Comparison of ENCODE assay signal across 6 fruit fly cellular contexts in genomic region chr2L:1102349-1102748, dm6.
A peak's percentile ranks its signal among the peaks of the same experiment; 100 is the strongest.
TF ChIP-seq lines count a peak whose summit lies in the region.

TSS of gene CG4629 (minus strand) at chr2L:1102504.

- no peak for TF ChIP-seq CTCF in whole organism, embryonic (GFP tag; optimal IDR thresholded peaks at IDR 0.05; lab: Kevin White, UChicago)

TF ChIP-seq in whole organism, 6 proteins besides CTCF, POLR2A, EP300 and RAD21:
- TF ChIP-seq CG8478 (optimal IDR thresholded peaks at IDR 0.05; lab: Kevin White, UChicago): no peak
- TF ChIP-seq usp (GFP tag; optimal IDR thresholded peaks at IDR 0.05; lab: Kevin White, UChicago): no peak
- peak; percentile 23 for TF ChIP-seq Dll (optimal IDR thresholded peaks at IDR 0.05; lab: Kevin White, UChicago)

TF ChIP-seq in whole organism, adult, 20 proteins besides CTCF, POLR2A, EP300 and RAD21:
- TF ChIP-seq CG7045 (GFP tag; optimal IDR thresholded peaks at IDR 0.05; lab: Kevin White, UChicago) (no peak), CG5204 (GFP tag; optimal IDR thresholded peaks at IDR 0.05; lab: Kevin White, UChicago) (no peak), CG11617 (GFP tag; optimal IDR thresholded peaks at IDR 0.05; lab: Kevin White, UChicago) (peak; percentile 2), cic (GFP tag; optimal IDR thresholded peaks at IDR 0.05; lab: Kevin White, UChicago) (peak; percentile 33), Mnt (GFP tag; optimal IDR thresholded peaks at IDR 0.05; lab: Kevin White, UChicago) (peak; percentile 72), Hr96 (GFP tag; optimal IDR thresholded peaks at IDR 0.05; lab: Kevin White, UChicago) (peak; percentile 6), pad (GFP tag; optimal IDR thresholded peaks at IDR 0.05; lab: Kevin White, UChicago) (peak; percentile 70), CG12768 (GFP tag; optimal IDR thresholded peaks at IDR 0.05; lab: Kevin White, UChicago) (peak; percentile 44), CG33017 (tag; optimal IDR thresholded peaks at IDR 0.05; lab: Kevin White, UChicago) (peak; percentile 29), cnc (optimal IDR thresholded peaks at IDR 0.05; lab: Kevin White, UChicago) (no peak), tj (GFP tag; optimal IDR thresholded peaks at IDR 0.05; lab: Kevin White, UChicago) (peak; percentile 6)

TF ChIP-seq in whole organism, embryonic, 481 proteins besides CTCF, POLR2A, EP300 and RAD21 (continues in another document):
- 0 out of 2 replicates have a peak, but pooled peaks have one; percentile 22 for TF ChIP-seq unc-4 (GFP tag; IDR thresholded peaks at IDR 0.05; lab: Robert Waterston, UW; ENCODE audit: partially characterized antibody)
- TF ChIP-seq danr (GFP tag; IDR thresholded peaks at IDR 0.05; lab: Robert Waterston, UW): no peak
- TF ChIP-seq repo (GFP tag; optimal IDR thresholded peaks at IDR 0.05; lab: Kevin White, UChicago): no peak
- no peak for TF ChIP-seq Lpt (GFP tag; optimal IDR thresholded peaks at IDR 0.05; lab: Kevin White, UChicago)
- no peak for TF ChIP-seq hb (GFP tag; IDR thresholded peaks at IDR 0.05; lab: Robert Waterston, UW; ENCODE audit: partially characterized antibody)
- TF ChIP-seq CG34224 (GFP tag; IDR thresholded peaks at IDR 0.05; lab: Robert Waterston, UW; ENCODE audit: partially characterized antibody): 0 out of 3 replicates have a peak, but pooled peaks have one; percentile 32
- no peak for TF ChIP-seq CG43689 (GFP tag; IDR thresholded peaks at IDR 0.05; lab: Robert Waterston, UW)
- no peak for TF ChIP-seq cg (GFP tag; optimal IDR thresholded peaks at IDR 0.05; lab: Kevin White, UChicago)
- peak; percentile 14 for TF ChIP-seq Fer1 (GFP tag; optimal IDR thresholded peaks at IDR 0.05; lab: Kevin White, UChicago)
- no peak for TF ChIP-seq chn (GFP tag; optimal IDR thresholded peaks at IDR 0.05; lab: Kevin White, UChicago)
- no peak for TF ChIP-seq tap (tag; optimal IDR thresholded peaks at IDR 0.05; lab: Kevin White, UChicago)
- no peak for TF ChIP-seq Aef1 (GFP tag; IDR thresholded peaks at IDR 0.05; lab: Robert Waterston, UW)
- TF ChIP-seq Deaf1 (tag; optimal IDR thresholded peaks at IDR 0.05; lab: Kevin White, UChicago): peak; percentile 96
- peak; percentile 53; the same call in 1 of the 2 replicates for TF ChIP-seq Bgb (GFP tag; IDR thresholded peaks at IDR 0.05; lab: Robert Waterston, UW; ENCODE audit: partially characterized antibody)
- no peak for TF ChIP-seq CG31224 (GFP tag; IDR thresholded peaks at IDR 0.05; lab: Robert Waterston, UW)
- TF ChIP-seq Drgx (GFP tag; IDR thresholded peaks at IDR 0.05; lab: Robert Waterston, UW): no peak
- no peak for TF ChIP-seq mld (GFP tag; IDR thresholded peaks at IDR 0.05; lab: Robert Waterston, UW; ENCODE audit: partially characterized antibody)
- TF ChIP-seq CG11247 (GFP tag; IDR thresholded peaks at IDR 0.05; lab: Robert Waterston, UW): no peak

TF ChIP-seq in whole organism, prepupa, 60 proteins besides CTCF, POLR2A, EP300 and RAD21:
- peak; percentile 65 for TF ChIP-seq eg (GFP tag; IDR thresholded peaks at IDR 0.05; lab: Robert Waterston, UW)
- TF ChIP-seq CG8119 (GFP tag; IDR thresholded peaks at IDR 0.05; lab: Robert Waterston, UW): peak; percentile 19; the same call in 1 of the 3 replicates
- TF ChIP-seq net (GFP tag; optimal IDR thresholded peaks at IDR 0.05; lab: Kevin White, UChicago): peak; percentile 77
- peak; percentile 9 for TF ChIP-seq CG16779 (tag; optimal IDR thresholded peaks at IDR 0.05; lab: Kevin White, UChicago)
- TF ChIP-seq CG32006 (GFP tag; optimal IDR thresholded peaks at IDR 0.05; lab: Kevin White, UChicago): no peak
- TF ChIP-seq svp (GFP tag; lab: Kevin White, UChicago): peak; percentile 90
TF ChIP-seq in whole organism, prepupa: peak in this region for 5.

TF ChIP-seq in whole organism, pupa, 21 proteins besides CTCF, POLR2A, EP300 and RAD21:
- TF ChIP-seq EcR (GFP tag; optimal IDR thresholded peaks at IDR 0.05; lab: Kevin White, UChicago) (peak; percentile 28), Pif1A (GFP tag; optimal IDR thresholded peaks at IDR 0.05; lab: Kevin White, UChicago) (no peak), gl (tag; optimal IDR thresholded peaks at IDR 0.05; lab: Kevin White, UChicago) (no peak), Snoo (tag; optimal IDR thresholded peaks at IDR 0.05; lab: Kevin White, UChicago) (no peak), CG13204 (GFP tag; optimal IDR thresholded peaks at IDR 0.05; lab: Kevin White, UChicago) (peak; percentile 96), Pif1B (GFP tag; optimal IDR thresholded peaks at IDR 0.05; lab: Kevin White, UChicago) (no peak), Ets98B (GFP tag; IDR thresholded peaks at IDR 0.05; lab: Robert Waterston, UW) (peak; percentile 44), CG8301 (tag; optimal IDR thresholded peaks at IDR 0.05; lab: Kevin White, UChicago) (no peak), CG34367 (tag; optimal IDR thresholded peaks at IDR 0.05; lab: Kevin White, UChicago) (no peak), CG9948 (tag; optimal IDR thresholded peaks at IDR 0.05; lab: Kevin White, UChicago) (no peak), CG12605 (GFP tag; IDR thresholded peaks at IDR 0.05; lab: Robert Waterston, UW) (peak; percentile 28; the same call in 1 of the 2 replicates), CG14655 (GFP tag; optimal IDR thresholded peaks at IDR 0.05; lab: Kevin White, UChicago) (no peak), D1 (tag; optimal IDR thresholded peaks at IDR 0.05; lab: Kevin White, UChicago) (no peak), CG17806 (tag; optimal IDR thresholded peaks at IDR 0.05; lab: Kevin White, UChicago) (no peak), CG4496 (GFP tag; IDR thresholded peaks at IDR 0.05; lab: Robert Waterston, UW) (peak; percentile 33; the same call in 1 of the 3 replicates), CG32121 (GFP tag; IDR thresholded peaks at IDR 0.05; lab: Robert Waterston, UW) (no peak; the same call in 1 of the 2 replicates), CG15710 (tag; optimal IDR thresholded peaks at IDR 0.05; lab: Kevin White, UChicago) (no peak), CG8159 (tag; optimal IDR thresholded peaks at IDR 0.05; lab: Kevin White, UChicago) (no peak), rn (GFP tag; IDR thresholded peaks at IDR 0.05; lab: Robert Waterston, UW) (no peak), CG10348 (GFP tag; IDR thresholded peaks at IDR 0.05; lab: Robert Waterston, UW) (no peak), fd96Ca (GFP tag; IDR thresholded peaks at IDR 0.05; lab: Robert Waterston, UW) (0 out of 3 replicates have a peak, but pooled peaks have one; percentile 9)

TF ChIP-seq in whole organism, wandering third instar larva, 38 proteins besides CTCF, POLR2A, EP300 and RAD21:
- TF ChIP-seq CG9705 (GFP tag; optimal IDR thresholded peaks at IDR 0.05; lab: Kevin White, UChicago) (no peak), OdsH (GFP tag; optimal IDR thresholded peaks at IDR 0.05; lab: Kevin White, UChicago) (no peak), Dif (GFP tag; optimal IDR thresholded peaks at IDR 0.05; lab: Kevin White, UChicago; ENCODE audit: partially characterized antibody) (peak; percentile 59), Rel (GFP tag; optimal IDR thresholded peaks at IDR 0.05; lab: Kevin White, UChicago) (no peak), Rel (tag; optimal IDR thresholded peaks at IDR 0.05; lab: Kevin White, UChicago) (peak; percentile 20), fru (GFP tag; optimal IDR thresholded peaks at IDR 0.05; lab: Kevin White, UChicago) (peak; percentile 13)
TF ChIP-seq in whole organism, wandering third instar larva: peak in this region for 3.
